Worm (Caenorhabditis elegans): ENCODE measurements around the gene srx-47.

The srx-47 gene

ce11 chrV:9382538-9383328 is 32.9 kb downstream of the srx-47 start (continued):
- TF ChIP-seq mes-4 (tag; optimal IDR thresholded peaks at IDR 0.05) (no peak), ama-1 (optimal IDR thresholded peaks at IDR 0.05) (no peak), ama-1 (GFP tag; optimal IDR thresholded peaks at IDR 0.05) (no peak), F39B2.1 (GFP tag; IDR thresholded peaks at IDR 0.05) (no peak), cebp-2 (GFP tag; IDR thresholded peaks at IDR 0.05) (no peak), atf-7 (tag; optimal IDR thresholded peaks at IDR 0.05) (no peak), snpc-4 (GFP tag; optimal IDR thresholded peaks at IDR 0.05) (peak; percentile 29), snpc-4 (tag; optimal IDR thresholded peaks at IDR 0.05) (peak in 2 of 4 experiments; percentile 50 to 60), bed-1 (GFP tag; IDR thresholded peaks at IDR 0.05) (no peak), die-1 (tag; optimal IDR thresholded peaks at IDR 0.05) (no peak), sea-2 (GFP tag; IDR thresholded peaks at IDR 0.05) (no peak), ceh-58 (GFP tag; IDR thresholded peaks at IDR 0.05) (no peak), C06A6.2 (GFP tag; conservative IDR thresholded peaks at IDR 0.05) (no peak), ZK185.1 (tag; optimal IDR thresholded peaks at IDR 0.05; ENCODE audit: poor library complexity, severe bottlenecking) (no peak), ztf-25 (GFP tag; IDR thresholded peaks at IDR 0.05) (no peak), tbx-9 (tag; optimal IDR thresholded peaks at IDR 0.05; ENCODE audit: borderline replicate concordance) (no peak), xnd-1 (tag; optimal IDR thresholded peaks at IDR 0.05) (peak; percentile 99), B0336.3 (GFP tag; IDR thresholded peaks at IDR 0.05) (peak; percentile 90), ceh-79 (tag; optimal IDR thresholded peaks at IDR 0.05) (no peak), sdz-38 (tag; optimal IDR thresholded peaks at IDR 0.05) (no peak), nfya-1 (tag; optimal IDR thresholded peaks at IDR 0.05; ENCODE audit: borderline replicate concordance, insufficient read depth) (no peak), ztf-18 (tag; optimal IDR thresholded peaks at IDR 0.05) (peak; percentile 97), pbrm-1 (GFP tag; IDR thresholded peaks at IDR 0.05) (peak; percentile 87), lir-1 (GFP tag; conservative IDR thresholded peaks at IDR 0.05) (peak; percentile 42; the same call in 1 of the 2 replicates), ccch-3 (GFP tag; optimal IDR thresholded peaks at IDR 0.05) (no peak), hmg-20 (GFP tag; IDR thresholded peaks at IDR 0.05) (no peak), lsl-1 (GFP tag; optimal IDR thresholded peaks at IDR 0.05) (peak; percentile 89), ztf-22 (GFP tag; optimal IDR thresholded peaks at IDR 0.05) (no peak), F37B4.10 (GFP tag; IDR thresholded peaks at IDR 0.05) (no peak), chd-7 (tag; optimal IDR thresholded peaks at IDR 0.05) (no peak), T07F8.4 (tag; optimal IDR thresholded peaks at IDR 0.05) (no peak), lin-54 (GFP tag; optimal IDR thresholded peaks at IDR 0.05) (peak; percentile 93), Y53G8AR.9 (GFP tag; conservative IDR thresholded peaks at IDR 0.05) (peak; percentile 85), attf-5 (GFP tag; optimal IDR thresholded peaks at IDR 0.05) (no peak), sptf-2 (GFP tag; optimal IDR thresholded peaks at IDR 0.05) (no peak), B0035.1 (tag; optimal IDR thresholded peaks at IDR 0.05) (no peak), athp-1 (tag; optimal IDR thresholded peaks at IDR 0.05) (peak; percentile 50), hrde-1 (tag; optimal IDR thresholded peaks at IDR 0.05; ENCODE audit: borderline replicate concordance) (no peak), rcor-1 (GFP tag; IDR thresholded peaks at IDR 0.05) (peak; percentile 90), akir-1 (GFP tag; optimal IDR thresholded peaks at IDR 0.05) (no peak), C17E4.6 (GFP tag; IDR thresholded peaks at IDR 0.05) (no peak), lag-1 (GFP tag; IDR thresholded peaks at IDR 0.05) (no peak), ets-4 (GFP tag; optimal IDR thresholded peaks at IDR 0.05) (no peak), bed-2 (GFP tag; IDR thresholded peaks at IDR 0.05) (no peak), Y79H2A.3 (GFP tag; conservative IDR thresholded peaks at IDR 0.05) (0 out of 2 replicates have a peak, but pooled peaks have one; percentile 55), repo-1 (tag; optimal IDR thresholded peaks at IDR 0.05) (no peak), snpc-1.3 (tag; optimal IDR thresholded peaks at IDR 0.05; ENCODE audit: insufficient read depth) (no peak), hlh-26 (GFP tag; conservative IDR thresholded peaks at IDR 0.05) (no peak)

All from whole organism, young adult.